Worm (Caenorhabditis elegans) whole organism, L4 larva: ENCODE measurements around the gene T03G6.7.
A peak's percentile ranks its signal among the peaks of the same experiment; 100 is the strongest.

Experiments
- D1046.2 ChIP-seq: fragments of 200-800 bp; sonication (Bioruptor generic); IDR thresholded peaks from 2 replicates; pipeline ENCODE4 v1.3.6; 2022; ENCODE audit warnings: missing genetic modification characterization, missing compliant biosample characterization
- R02D3.7 ChIP-seq: fragments of 150-350 bp; sonication (generic microtip); optimal IDR thresholded peaks from 3 replicates; lab custom pipeline; 2014; ENCODE audit warnings: missing biosample characterization, missing genetic modification characterization
- T26A8.4 ChIP-seq: fragments of 200-800 bp; sonication (Bioruptor generic); IDR thresholded peaks from 2 replicates; pipeline ENCODE4 v1.3.6; 2022; ENCODE audit warnings: missing genetic modification characterization, missing compliant biosample characterization
- ZK546.5 ChIP-seq, 2 experiments: sonication (generic microtip); optimal IDR thresholded peaks; 2 replicates each; lab custom pipeline; 2017; ENCODE audit warnings: missing biosample characterization in 2 of 2, missing genetic modification characterization in 2 of 2
- aly-2 ChIP-seq: sonication (generic microtip); optimal IDR thresholded peaks from 2 replicates; lab custom pipeline; 2018; ENCODE audit warnings: missing biosample characterization, missing genetic modification characterization
- ama-1 ChIP-seq: fragments of 150-350 bp; optimal IDR thresholded peaks from 2 replicates; lab custom pipeline; 2014; ENCODE audit warnings: inconsistent platforms, mixed read lengths
- arid-1 ChIP-seq: fragments of 200-800 bp; sonication (Bioruptor generic); conservative IDR thresholded peaks from 2 replicates; pipeline ENCODE4 v1.3.6; 2022; ENCODE audit warnings: missing genetic modification reagents, missing genetic modification characterization, missing compliant biosample characterization
- attf-4 ChIP-seq: sonication (generic microtip); optimal IDR thresholded peaks from 3 replicates; lab custom pipeline; 2017; ENCODE audit warnings: missing biosample characterization, missing genetic modification characterization
- ceh-20 ChIP-seq: fragments of 200-800 bp; sonication (Bioruptor generic); IDR thresholded peaks from 2 replicates; pipeline ENCODE4 v1.3.6; 2022; ENCODE audit warnings: missing genetic modification reagents, missing genetic modification characterization, missing compliant biosample characterization
- ceh-44 ChIP-seq: fragments of 200-800 bp; sonication (Bioruptor generic); IDR thresholded peaks from 2 replicates; pipeline ENCODE4 v1.3.6; 2022; ENCODE audit warnings: missing genetic modification reagents, missing genetic modification characterization, missing compliant biosample characterization
- ceh-82 ChIP-seq: sonication (generic microtip); optimal IDR thresholded peaks from 2 replicates; lab custom pipeline; 2017; ENCODE audit warnings: missing biosample characterization, missing genetic modification characterization
- ces-1 ChIP-seq: fragments of 150-350 bp; sonication (generic microtip); optimal IDR thresholded peaks from 4 replicates; lab custom pipeline; 2014; ENCODE audit warnings: missing biosample characterization, missing genetic modification reagents, missing genetic modification characterization
- cey-2 ChIP-seq: sonication (generic microtip); optimal IDR thresholded peaks from 3 replicates; lab custom pipeline; 2017; ENCODE audit warnings: missing genetic modification characterization, mild to moderate bottlenecking, missing compliant biosample characterization, antibody characterized with exemption, borderline replicate concordance; ENCODE audit not compliant: insufficient read depth
- daf-12 ChIP-seq: fragments of 150-350 bp; optimal IDR thresholded peaks from 2 replicates; lab custom pipeline; 2014; ENCODE audit warnings: missing biosample characterization, missing genetic modification reagents, missing genetic modification characterization
- daf-8 ChIP-seq: fragments of 200-800 bp; sonication (Bioruptor generic); IDR thresholded peaks from 2 replicates; pipeline ENCODE4 v1.3.6; 2022; ENCODE audit warnings: missing genetic modification characterization, missing compliant biosample characterization
- dmd-8 ChIP-seq: fragments of 200-800 bp; sonication (Bioruptor generic); IDR thresholded peaks from 2 replicates; pipeline ENCODE4 v1.3.6; 2022; ENCODE audit warnings: missing genetic modification characterization, missing compliant biosample characterization
- dpl-1 ChIP-seq: fragments of 150-350 bp; optimal IDR thresholded peaks from 2 replicates; lab custom pipeline; 2014; ENCODE audit warnings: missing biosample characterization, missing genetic modification reagents, missing genetic modification characterization
- dve-1 ChIP-seq: sonication (generic microtip); optimal IDR thresholded peaks from 2 replicates; lab custom pipeline; 2017; ENCODE audit warnings: antibody characterized with exemption, mild to moderate bottlenecking, missing genetic modification characterization, missing compliant biosample characterization; ENCODE audit not compliant: insufficient read depth
- egl-43 ChIP-seq: fragments of 200-800 bp; sonication (Bioruptor generic); IDR thresholded peaks from 2 replicates; pipeline ENCODE4 v1.3.6; 2022; ENCODE audit warnings: missing genetic modification reagents, missing genetic modification characterization, missing compliant biosample characterization
- fkh-10 ChIP-seq: fragments of 150-350 bp; optimal IDR thresholded peaks from 2 replicates; lab custom pipeline; 2014; ENCODE audit warnings: missing biosample characterization, missing genetic modification reagents, missing genetic modification characterization
- fos-1 ChIP-seq: fragments of 150-350 bp; optimal IDR thresholded peaks from 2 replicates; lab custom pipeline; 2014; ENCODE audit warnings: missing biosample characterization, missing genetic modification characterization
- hmg-1.1 ChIP-seq: fragments of 200-800 bp; sonication (Bioruptor generic); IDR thresholded peaks from 2 replicates; pipeline ENCODE4 v1.3.6; 2022; ENCODE audit warnings: missing genetic modification reagents, missing genetic modification characterization, missing compliant biosample characterization
- lin-13 ChIP-seq: fragments of 150-350 bp; optimal IDR thresholded peaks from 2 replicates; lab custom pipeline; 2014; ENCODE audit warnings: missing biosample characterization, missing genetic modification reagents, missing genetic modification characterization
- lsy-2 ChIP-seq, 2 experiments: fragments of 150-350 bp in 1 of 2; sonication (generic microtip) in 1 of 2; optimal IDR thresholded peaks; 2 replicates each; lab custom pipeline; 2014 to 2017; ENCODE audit warnings: missing biosample characterization in 2 of 2, missing genetic modification characterization in 2 of 2
- madf-9 ChIP-seq: fragments of 200-800 bp; sonication (Bioruptor generic); conservative IDR thresholded peaks from 2 replicates; pipeline ENCODE4 v1.3.6; 2022; ENCODE audit warnings: missing genetic modification reagents, missing genetic modification characterization, missing compliant biosample characterization
- mdl-1 ChIP-seq, 2 experiments: fragments of 150-350 bp in 1 of 2; sonication (generic microtip) in 1 of 2; optimal IDR thresholded peaks; 2 replicates each; lab custom pipeline; 2014 to 2017; ENCODE audit warnings: missing biosample characterization in 2 of 2, missing genetic modification characterization in 2 of 2
- mdt-29 ChIP-seq: fragments of 200-800 bp; sonication (Bioruptor generic); IDR thresholded peaks from 2 replicates; pipeline ENCODE4 v1.3.6; 2022; ENCODE audit warnings: missing genetic modification reagents, missing genetic modification characterization, missing compliant biosample characterization
- mep-1 ChIP-seq: fragments of 150-350 bp; sonication (generic microtip); optimal IDR thresholded peaks from 3 replicates; lab custom pipeline; 2014; ENCODE audit warnings: missing biosample characterization, missing genetic modification characterization
- mes-2 ChIP-seq: sonication (generic microtip); optimal IDR thresholded peaks from 2 replicates; lab custom pipeline; 2016; ENCODE audit warnings: missing genotype, mild to moderate bottlenecking, missing genetic modification characterization, missing compliant biosample characterization; ENCODE audit not compliant: poor library complexity, severe bottlenecking
- mxl-3 ChIP-seq: fragments of 200-800 bp; sonication (Bioruptor generic); optimal IDR thresholded peaks from 2 replicates; lab custom pipeline; 2018; ENCODE audit warnings: mild to moderate bottlenecking, missing genetic modification characterization, missing compliant biosample characterization
- nhr-11 ChIP-seq: fragments of 150-350 bp; optimal IDR thresholded peaks from 2 replicates; lab custom pipeline; 2014; ENCODE audit warnings: missing biosample characterization, missing genetic modification characterization
- nhr-111 ChIP-seq: fragments of 200-800 bp; sonication (Bioruptor generic); optimal IDR thresholded peaks from 2 replicates; lab custom pipeline; 2018; ENCODE audit warnings: mild to moderate bottlenecking, missing genetic modification characterization, missing compliant biosample characterization
- nhr-237 ChIP-seq: sonication (generic microtip); optimal IDR thresholded peaks from 2 replicates; lab custom pipeline; 2017; ENCODE audit warnings: missing biosample characterization, missing genetic modification characterization
- nhr-28 ChIP-seq: fragments of 150-350 bp; optimal IDR thresholded peaks from 2 replicates; lab custom pipeline; 2014; ENCODE audit warnings: missing biosample characterization, missing genetic modification characterization
- nhr-41 ChIP-seq: fragments of 200-800 bp; sonication (Bioruptor generic); IDR thresholded peaks from 2 replicates; pipeline ENCODE4 v1.3.6; 2022; ENCODE audit warnings: missing genetic modification reagents, missing genetic modification characterization, missing compliant biosample characterization
- nhr-42 ChIP-seq: fragments of 200-800 bp; sonication (Bioruptor generic); IDR thresholded peaks from 2 replicates; pipeline ENCODE4 v1.3.6; 2022; ENCODE audit warnings: missing genetic modification characterization, missing compliant biosample characterization
- nhr-77 ChIP-seq: fragments of 150-350 bp; optimal IDR thresholded peaks from 2 replicates; lab custom pipeline; 2014; ENCODE audit warnings: missing biosample characterization, missing genetic modification characterization
- pha-4 ChIP-seq, 2 experiments: fragments of 150-350 bp in 1 of 2; fragments of 200-800 bp in 1 of 2; sonication (Bioruptor generic) in 1 of 2; IDR thresholded peaks in 1 of 2; optimal IDR thresholded peaks in 1 of 2; 2 replicates each; pipeline versions ENCODE4 v1.3.6 to Lab custom; 2014 to 2022; ENCODE audit warnings: missing genetic modification characterization in 2 of 2, missing genetic modification reagents in 2 of 2, missing biosample characterization in 1 of 2, missing compliant biosample characterization in 1 of 2
- rbr-2 ChIP-seq: sonication (generic microtip); optimal IDR thresholded peaks from 2 replicates; lab custom pipeline; 2016; ENCODE audit warnings: missing genotype, missing genetic modification characterization, missing compliant biosample characterization
- saeg-2 ChIP-seq: fragments of 200-800 bp; sonication (Bioruptor generic); IDR thresholded peaks from 2 replicates; pipeline ENCODE4 v1.3.6; 2022; ENCODE audit warnings: missing genetic modification reagents, missing genetic modification characterization, missing compliant biosample characterization
- set-16 ChIP-seq: fragments of 200-800 bp; sonication (Bioruptor generic); IDR thresholded peaks from 2 replicates; pipeline ENCODE4 v1.3.6; 2022; ENCODE audit warnings: missing genetic modification reagents, missing genetic modification characterization, missing compliant biosample characterization
- snpc-4 ChIP-seq: fragments of 150-350 bp; optimal IDR thresholded peaks from 2 replicates; lab custom pipeline; 2014; ENCODE audit warnings: missing biosample characterization, missing genetic modification characterization
- tra-1 ChIP-seq: fragments of 200-800 bp; sonication (Bioruptor generic); IDR thresholded peaks from 2 replicates; pipeline ENCODE4 v1.3.6; 2022; ENCODE audit warnings: missing genetic modification reagents, missing genetic modification characterization, missing compliant biosample characterization
- unc-130 ChIP-seq: sonication (generic microtip); optimal IDR thresholded peaks from 2 replicates; lab custom pipeline; 2016; ENCODE audit warnings: missing genetic modification reagents, missing genetic modification characterization, missing compliant biosample characterization
- unc-39 ChIP-seq: sonication (generic microtip); optimal IDR thresholded peaks from 2 replicates; lab custom pipeline; 2017; ENCODE audit warnings: missing biosample characterization, missing genetic modification characterization
- unc-62 ChIP-seq, 3 experiments: fragments of 150-350 bp in 1 of 3; sonication (generic microtip); optimal IDR thresholded peaks in 2 of 3; peaks in 1 of 3; 1 replicate in 1 of 3; 2 replicates in 2 of 3; lab custom pipeline; 2014 to 2017; ENCODE audit warnings: missing biosample characterization in 3 of 3, missing genetic modification characterization in 3 of 3, missing genetic modification reagents in 3 of 3, missing genotype in 1 of 3
- zag-1 ChIP-seq: fragments of 150-350 bp; optimal IDR thresholded peaks from 2 replicates; lab custom pipeline; 2014; ENCODE audit warnings: missing biosample characterization, missing genetic modification characterization
- zip-11 ChIP-seq: fragments of 200-800 bp; sonication (Bioruptor generic); IDR thresholded peaks from 2 replicates; pipeline ENCODE4 v1.3.6; 2022; ENCODE audit warnings: missing genetic modification characterization, missing compliant biosample characterization
- ztf-11 ChIP-seq: fragments of 150-350 bp; optimal IDR thresholded peaks from 2 replicates; lab custom pipeline; 2014; ENCODE audit warnings: missing biosample characterization, missing genetic modification characterization

The T03G6.7 gene

DNA sequence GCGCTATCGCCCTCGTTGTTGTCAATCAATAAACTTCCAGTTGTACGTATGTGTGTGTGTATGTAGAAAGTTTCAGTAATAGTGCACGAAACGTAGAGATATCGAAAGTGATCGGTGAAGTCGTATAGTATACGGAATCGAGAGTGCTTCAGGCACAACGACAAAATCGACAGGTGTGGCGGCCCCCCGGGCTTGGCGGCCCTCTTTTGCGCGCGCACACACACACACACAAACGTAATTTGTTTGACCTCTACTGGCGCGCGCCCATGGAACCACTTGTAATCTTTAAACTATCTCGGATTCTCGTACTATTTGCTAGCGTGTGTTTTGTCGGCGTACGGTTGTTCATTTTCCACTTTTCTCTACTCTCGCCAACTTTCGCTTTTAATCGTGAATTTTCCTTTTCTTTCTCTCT lies 2.2 kb upstream of the T03G6.7 start (continued):
- TF ChIP-seq mdt-29 (GFP tag; lab: Robert Waterston, UW): no peak
- TF ChIP-seq lin-13 (GFP tag; lab: Kevin White, UChicago): no peak
- TF ChIP-seq hmg-1.1 (GFP tag; lab: Robert Waterston, UW): 0 out of 2 replicates have a peak, but pooled peaks have one; percentile 27
- no peak for TF ChIP-seq daf-8
- TF ChIP-seq ZK546.5 (tag; optimal IDR thresholded peaks at IDR 0.05; lab: Kevin White, UChicago): no peak
- no peak for TF ChIP-seq dpl-1 (GFP tag; lab: Kevin White, UChicago)
- TF ChIP-seq ceh-82 (tag; lab: Kevin White, UChicago): no peak
- no peak for TF ChIP-seq aly-2 (tag; lab: Kevin White, UChicago)
- no peak for TF ChIP-seq zip-11
- no peak for TF ChIP-seq nhr-42 (GFP tag; lab: Robert Waterston, UW)
- no peak for TF ChIP-seq nhr-11

DNA sequence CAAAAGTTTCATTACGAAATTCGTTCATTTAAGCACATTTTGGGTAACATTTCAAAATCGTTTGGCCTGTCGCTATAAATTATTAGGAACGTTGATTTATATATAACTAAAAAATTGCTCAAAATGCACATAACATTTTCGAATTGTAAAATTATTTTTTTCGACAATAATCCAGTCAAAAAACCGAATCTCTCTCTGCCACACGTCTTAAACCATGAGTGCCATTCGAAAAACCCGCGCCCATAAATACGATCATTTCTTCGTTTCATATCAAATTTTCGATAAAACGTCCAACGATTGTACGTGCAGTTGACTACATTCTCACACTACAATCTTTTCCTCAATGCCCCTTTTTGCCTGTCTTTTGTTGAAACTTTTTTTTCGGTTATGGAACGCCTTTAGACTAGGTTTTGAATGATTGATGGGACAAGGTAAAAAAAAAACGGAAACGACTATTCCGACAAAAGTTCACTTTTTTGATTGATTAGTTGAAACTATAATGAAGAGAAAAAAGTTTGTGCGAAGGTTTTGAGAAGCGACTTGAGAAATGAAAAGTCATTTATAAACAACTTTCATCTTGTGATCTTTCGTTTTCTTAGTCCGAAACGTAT lies 1.1 kb upstream of the T03G6.7 start:
- no peak for TF ChIP-seq rbr-2 (tag; lab: Kevin White, UChicago)
- no peak for TF ChIP-seq nhr-77 (tag; lab: Kevin White, UChicago)
- TF ChIP-seq arid-1 (GFP tag; lab: Robert Waterston, UW): no peak
- no peak for TF ChIP-seq mxl-3 (GFP tag; lab: Kevin White, UChicago)
- TF ChIP-seq R02D3.7: no peak
- TF ChIP-seq fkh-10 (GFP tag; lab: Kevin White, UChicago): no peak
- peak; percentile 1 for TF ChIP-seq dve-1 (tag; lab: Kevin White, UChicago)
- TF ChIP-seq aly-2 (tag; lab: Kevin White, UChicago): no peak
- no peak for TF ChIP-seq unc-130 (GFP tag; lab: Kevin White, UChicago)
- TF ChIP-seq lsy-2 (tag; optimal IDR thresholded peaks at IDR 0.05; lab: Kevin White, UChicago): no peak
- no peak for TF ChIP-seq lin-13 (GFP tag; lab: Kevin White, UChicago)
- no peak for TF ChIP-seq unc-62 (GFP tag; optimal IDR thresholded peaks at IDR 0.05 in 1 of 2; lab: Kevin White, UChicago)
- no peak for TF ChIP-seq unc-62 (tag; optimal IDR thresholded peaks at IDR 0.05; lab: Kevin White, UChicago)
- TF ChIP-seq dmd-8 (GFP tag; lab: Robert Waterston, UW): no peak
- TF ChIP-seq ceh-20 (GFP tag; lab: Robert Waterston, UW): peak; percentile 94
- no peak for TF ChIP-seq saeg-2 (GFP tag; lab: Robert Waterston, UW)
- peak; percentile 55 for TF ChIP-seq cey-2 (tag; lab: Kevin White, UChicago)
- no peak for TF ChIP-seq daf-12
- no peak for TF ChIP-seq unc-39
- no peak for TF ChIP-seq nhr-237 (tag; lab: Kevin White, UChicago)
- no peak for TF ChIP-seq ceh-44 (GFP tag; lab: Robert Waterston, UW)
- no peak for TF ChIP-seq ztf-11 (tag; lab: Kevin White, UChicago)
- peak; percentile 86 for TF ChIP-seq tra-1 (GFP tag; lab: Robert Waterston, UW)
- peak; percentile 98 for TF ChIP-seq nhr-28 (tag; lab: Kevin White, UChicago)
- TF ChIP-seq fos-1 (tag; lab: Kevin White, UChicago): no peak
- TF ChIP-seq nhr-111: no peak
- TF ChIP-seq madf-9: no peak
- TF ChIP-seq zag-1: no peak
- peak in 1 of 2 experiments; percentile 9 for TF ChIP-seq mdl-1 (tag; optimal IDR thresholded peaks at IDR 0.05; lab: Kevin White, UChicago)
- no peak for TF ChIP-seq nhr-41 (GFP tag; lab: Robert Waterston, UW)
- TF ChIP-seq attf-4 (tag; lab: Kevin White, UChicago): no peak
- TF ChIP-seq set-16: no peak
- no peak for TF ChIP-seq pha-4 (GFP tag; IDR thresholded peaks at IDR 0.05; lab: Robert Waterston, UW)
- TF ChIP-seq pha-4 (tag; optimal IDR thresholded peaks at IDR 0.05; lab: Kevin White, UChicago): no peak
- TF ChIP-seq D1046.2: no peak
- TF ChIP-seq T26A8.4: no peak
- TF ChIP-seq snpc-4 (tag; lab: Kevin White, UChicago): no peak
- peak; percentile 10 for TF ChIP-seq ama-1 (lab: Kevin White, UChicago)
- TF ChIP-seq mes-2 (tag; lab: Kevin White, UChicago): no peak
- peak; percentile 15 for TF ChIP-seq mep-1 (tag; lab: Kevin White, UChicago)
- no peak for TF ChIP-seq dpl-1 (GFP tag; lab: Kevin White, UChicago)
- no peak for TF ChIP-seq egl-43 (GFP tag; lab: Robert Waterston, UW)
- TF ChIP-seq ces-1 (GFP tag; lab: Kevin White, UChicago): no peak
